Fruit fly (Drosophila melanogaster) whole organism, embryonic: ENCODE measurements around the gene ND-13A.

Experiments used
- Antp ChIP-seq: fragments of 200-800 bp; sonication (Bioruptor generic); optimal IDR thresholded peaks from 3 replicates; lab custom pipeline; 2016; ENCODE audit warnings: missing biosample characterization, missing genetic modification characterization
- C15 ChIP-seq: fragments of 200-800 bp; sonication (Bioruptor generic); IDR thresholded peaks from 3 replicates; pipeline ENCODE4 v1.3.6; 2022; ENCODE audit warnings: missing biosample characterization, missing genetic modification characterization
- CG10267 ChIP-seq: fragments of 200-800 bp; sonication (Bioruptor generic); optimal IDR thresholded peaks from 2 replicates; lab custom pipeline; 2018; ENCODE audit warnings: missing biosample characterization, mild to moderate bottlenecking, missing genetic modification characterization, moderate library complexity
- CG10654 ChIP-seq: fragments of 200-800 bp; sonication (Bioruptor generic); optimal IDR thresholded peaks from 2 replicates; lab custom pipeline; 2016; ENCODE audit warnings: missing biosample characterization, missing genetic modification characterization
- CG11247 ChIP-seq: fragments of 200-800 bp; sonication (Bioruptor generic); IDR thresholded peaks from 2 replicates; pipeline ENCODE4 v1.3.6; 2022; ENCODE audit warnings: missing biosample characterization, missing genetic modification characterization
- CG11560 ChIP-seq: fragments of 200-800 bp; sonication (Bioruptor generic); IDR thresholded peaks from 3 replicates; pipeline ENCODE4 v1.3.6; 2022; ENCODE audit warnings: missing biosample characterization, missing genetic modification characterization
- CG13123 ChIP-seq: fragments of 200-800 bp; sonication (Bioruptor generic); optimal IDR thresholded peaks from 2 replicates; lab custom pipeline; 2016; ENCODE audit warnings: missing biosample characterization, missing genetic modification characterization
- CG13287 ChIP-seq: fragments of 200-800 bp; sonication (Bioruptor generic); IDR thresholded peaks from 2 replicates; pipeline ENCODE4 v1.3.6; 2022; ENCODE audit warnings: missing biosample characterization, missing genetic modification characterization; ENCODE audit not compliant: partially characterized antibody
- CG13296 ChIP-seq: fragments of 200-800 bp; sonication (Bioruptor generic); optimal IDR thresholded peaks from 3 replicates; lab custom pipeline; 2018; ENCODE audit warnings: missing biosample characterization, mild to moderate bottlenecking, missing genetic modification characterization
- CG13775 ChIP-seq: fragments of 200-800 bp; sonication (Bioruptor generic); optimal IDR thresholded peaks from 3 replicates; lab custom pipeline; 2017; ENCODE audit warnings: missing biosample characterization, mild to moderate bottlenecking, missing genetic modification characterization
- CG15073 ChIP-seq: fragments of 200-800 bp; sonication (Bioruptor generic); optimal IDR thresholded peaks from 2 replicates; lab custom pipeline; 2016; ENCODE audit warnings: missing biosample characterization, missing genetic modification characterization
- CG17385 ChIP-seq: fragments of 200-800 bp; sonication (Bioruptor generic); optimal IDR thresholded peaks from 3 replicates; lab custom pipeline; 2018; ENCODE audit warnings: missing biosample characterization, mild to moderate bottlenecking, missing genetic modification characterization
- CG2875 ChIP-seq: fragments of 200-800 bp; sonication (Bioruptor generic); optimal IDR thresholded peaks from 2 replicates; lab custom pipeline; 2017; ENCODE audit warnings: missing biosample characterization, mild to moderate bottlenecking, missing genetic modification characterization, missing genetic modification reagents
- CG32767 ChIP-seq: fragments of 200-800 bp; sonication (Bioruptor generic); IDR thresholded peaks from 2 replicates; pipeline ENCODE4 v1.3.6; 2022; ENCODE audit warnings: missing biosample characterization, missing genetic modification characterization
- CG32772 ChIP-seq: fragments of 200-800 bp; sonication (Bioruptor generic); IDR thresholded peaks from 2 replicates; pipeline ENCODE4 v1.3.6; 2022; ENCODE audit warnings: missing biosample characterization, missing genetic modification characterization
- CG3995 ChIP-seq: fragments of 200-800 bp; sonication (Bioruptor generic); optimal IDR thresholded peaks from 3 replicates; lab custom pipeline; 2016; ENCODE audit warnings: missing biosample characterization, missing genetic modification characterization
- CG4730 ChIP-seq: fragments of 200-800 bp; sonication (Bioruptor generic); IDR thresholded peaks from 2 replicates; pipeline ENCODE4 v1.3.6; 2022; ENCODE audit warnings: missing biosample characterization, missing genetic modification characterization
- CG4820 ChIP-seq: fragments of 200-800 bp; sonication (Bioruptor generic); optimal IDR thresholded peaks from 3 replicates; lab custom pipeline; 2016; ENCODE audit warnings: missing biosample characterization, missing genetic modification characterization
- Camta ChIP-seq: fragments of 200-800 bp; sonication (Bioruptor generic); optimal IDR thresholded peaks from 2 replicates; lab custom pipeline; 2016; ENCODE audit warnings: missing biosample characterization, missing genetic modification characterization
- Chrac-16 ChIP-seq: fragments of 200-800 bp; sonication (Bioruptor generic); optimal IDR thresholded peaks from 3 replicates; lab custom pipeline; 2016; ENCODE audit warnings: missing biosample characterization, missing genetic modification characterization
- Dek ChIP-seq: fragments of 200-800 bp; sonication (Bioruptor generic); optimal IDR thresholded peaks from 3 replicates; lab custom pipeline; 2019; ENCODE audit warnings: missing biosample characterization, mild to moderate bottlenecking, missing genetic modification characterization, moderate library complexity
- Hey ChIP-seq: fragments of 200-800 bp; sonication (Bioruptor generic); optimal IDR thresholded peaks from 3 replicates; lab custom pipeline; 2018; ENCODE audit warnings: missing biosample characterization, mild to moderate bottlenecking, missing genetic modification characterization
- Hmr ChIP-seq: fragments of 200-800 bp; sonication (Bioruptor generic); optimal IDR thresholded peaks from 3 replicates; lab custom pipeline; 2017; ENCODE audit warnings: mild to moderate bottlenecking, missing biosample characterization, missing genetic modification reagents, missing genetic modification characterization
- Hr51 ChIP-seq, 2 experiments: fragments of 200-800 bp; sonication (Bioruptor generic); optimal IDR thresholded peaks; 2 replicates in 1 of 2; 3 replicates in 1 of 2; lab custom pipeline; 2016 to 2018; ENCODE audit warnings: missing biosample characterization in 2 of 2, missing genetic modification characterization in 2 of 2, mild to moderate bottlenecking in 1 of 2, moderate library complexity in 1 of 2
- NFAT ChIP-seq: fragments of 200-800 bp; sonication (Bioruptor generic); IDR thresholded peaks from 2 replicates; pipeline ENCODE4 v1.3.6; 2022; ENCODE audit warnings: missing biosample characterization, missing genetic modification characterization
- NfI ChIP-seq: fragments of 200-800 bp; sonication (Bioruptor generic); optimal IDR thresholded peaks from 3 replicates; lab custom pipeline; 2018; ENCODE audit warnings: missing biosample characterization, mild to moderate bottlenecking, missing genetic modification characterization, moderate library complexity
- Rfx ChIP-seq: fragments of 200-800 bp; sonication (Bioruptor generic); IDR thresholded peaks from 2 replicates; pipeline ENCODE4 v1.3.6; 2022; ENCODE audit warnings: missing biosample characterization, missing genetic modification characterization
- Side ChIP-seq: fragments of 200-800 bp; sonication (Bioruptor generic); optimal IDR thresholded peaks from 2 replicates; lab custom pipeline; 2016; ENCODE audit warnings: missing biosample characterization, missing genetic modification characterization
- Usf ChIP-seq: fragments of 200-800 bp; sonication (Bioruptor generic); optimal IDR thresholded peaks from 2 replicates; lab custom pipeline; 2017; ENCODE audit warnings: missing genotype, missing biosample characterization, missing genetic modification characterization
- bab2 ChIP-seq: fragments of 200-800 bp; sonication (Bioruptor generic); optimal IDR thresholded peaks from 2 replicates; lab custom pipeline; 2016; ENCODE audit warnings: missing biosample characterization, missing genetic modification characterization
- bsh ChIP-seq, 2 experiments: fragments of 200-800 bp; sonication (Bioruptor generic); optimal IDR thresholded peaks; 2 replicates each; lab custom pipeline; 2017 to 2018; ENCODE audit warnings: mild to moderate bottlenecking in 2 of 2, missing biosample characterization in 2 of 2, missing genetic modification characterization in 2 of 2, moderate library complexity in 1 of 2
- croc ChIP-seq: fragments of 200-800 bp; sonication (Bioruptor generic); conservative IDR thresholded peaks from 3 replicates; pipeline ENCODE4 v1.3.6; 2022; ENCODE audit warnings: missing biosample characterization, missing genetic modification characterization
- cwo ChIP-seq: fragments of 200-800 bp; sonication (Bioruptor generic); optimal IDR thresholded peaks from 3 replicates; lab custom pipeline; 2017; ENCODE audit warnings: missing biosample characterization, missing genetic modification characterization, mild to moderate bottlenecking, moderate library complexity, missing genetic modification reagents
- disco-r ChIP-seq: fragments of 200-800 bp; sonication (Bioruptor generic); optimal IDR thresholded peaks from 2 replicates; lab custom pipeline; 2016; ENCODE audit warnings: missing biosample characterization, missing genetic modification characterization
- eve ChIP-seq, 2 experiments: fragments of >200 bp; optimal IDR thresholded peaks; 2 replicates each; lab custom pipeline; 2017; ENCODE audit warnings: missing biosample characterization in 2 of 2, missing genetic modification characterization in 2 of 2
- eyg ChIP-seq: fragments of 200-800 bp; sonication (Bioruptor generic); optimal IDR thresholded peaks from 3 replicates; lab custom pipeline; 2016; ENCODE audit warnings: missing biosample characterization, missing genetic modification characterization
- grn ChIP-seq: fragments of 200-800 bp; sonication (Bioruptor generic); optimal IDR thresholded peaks from 3 replicates; lab custom pipeline; 2017; ENCODE audit warnings: missing biosample characterization, missing genetic modification characterization
- lbe ChIP-seq: fragments of 200-800 bp; sonication (Bioruptor generic); optimal IDR thresholded peaks from 2 replicates; lab custom pipeline; 2016; ENCODE audit warnings: missing biosample characterization, mild to moderate bottlenecking, missing genetic modification characterization
- pb ChIP-seq: fragments of 200-800 bp; sonication (Bioruptor generic); optimal IDR thresholded peaks from 3 replicates; lab custom pipeline; 2016; ENCODE audit warnings: missing biosample characterization, missing genetic modification characterization
- scrt ChIP-seq: fragments of 200-800 bp; sonication (Bioruptor generic); optimal IDR thresholded peaks from 2 replicates; lab custom pipeline; 2018; ENCODE audit warnings: missing biosample characterization, mild to moderate bottlenecking, missing genetic modification characterization, moderate library complexity
- sens ChIP-seq: fragments of 200-800 bp; sonication (Bioruptor generic); peaks from one replicate; lab custom pipeline; 2016; ENCODE audit warnings: missing biosample characterization, missing genetic modification characterization
- sisA ChIP-seq: fragments of 200-800 bp; sonication (Bioruptor generic); IDR thresholded peaks from 2 replicates; pipeline ENCODE4 v1.3.6; 2022; ENCODE audit warnings: missing biosample characterization, missing genetic modification characterization
- tx ChIP-seq: fragments of 200-800 bp; sonication (Bioruptor generic); optimal IDR thresholded peaks from 2 replicates; lab custom pipeline; 2016; ENCODE audit warnings: missing biosample characterization, missing genetic modification characterization
- vnd ChIP-seq: fragments of 200-800 bp; sonication (Bioruptor generic); IDR thresholded peaks from 3 replicates; pipeline ENCODE4 v1.3.6; 2022; ENCODE audit warnings: missing biosample characterization, missing genetic modification characterization; ENCODE audit not compliant: partially characterized antibody
- z ChIP-seq: fragments of 200-800 bp; sonication (Bioruptor generic); IDR thresholded peaks from 3 replicates; pipeline ENCODE4 v1.3.6; 2022; ENCODE audit warnings: missing biosample characterization, missing genetic modification characterization
- zen2 ChIP-seq: fragments of 200-800 bp; sonication (Bioruptor generic); IDR thresholded peaks from 3 replicates; pipeline ENCODE4 v1.3.6; 2022; ENCODE audit warnings: missing biosample characterization, missing genetic modification characterization; ENCODE audit not compliant: partially characterized antibody

ND-13A gene

dm6 chr2L:5147188-5147855 lies 47.2 kb upstream of the ND-13A start (continued):
- TF ChIP-seq CG10654 (GFP tag; lab: Kevin White, UChicago) (no peak), CG2875 (no peak), CG3995 (GFP tag; lab: Kevin White, UChicago) (no peak), CG13296 (GFP tag; lab: Kevin White, UChicago) (no peak), Rfx (peak; percentile 45), disco-r (GFP tag; lab: Kevin White, UChicago) (no peak), CG11560 (tag; lab: Robert Waterston, UW) (no peak)

DNA sequence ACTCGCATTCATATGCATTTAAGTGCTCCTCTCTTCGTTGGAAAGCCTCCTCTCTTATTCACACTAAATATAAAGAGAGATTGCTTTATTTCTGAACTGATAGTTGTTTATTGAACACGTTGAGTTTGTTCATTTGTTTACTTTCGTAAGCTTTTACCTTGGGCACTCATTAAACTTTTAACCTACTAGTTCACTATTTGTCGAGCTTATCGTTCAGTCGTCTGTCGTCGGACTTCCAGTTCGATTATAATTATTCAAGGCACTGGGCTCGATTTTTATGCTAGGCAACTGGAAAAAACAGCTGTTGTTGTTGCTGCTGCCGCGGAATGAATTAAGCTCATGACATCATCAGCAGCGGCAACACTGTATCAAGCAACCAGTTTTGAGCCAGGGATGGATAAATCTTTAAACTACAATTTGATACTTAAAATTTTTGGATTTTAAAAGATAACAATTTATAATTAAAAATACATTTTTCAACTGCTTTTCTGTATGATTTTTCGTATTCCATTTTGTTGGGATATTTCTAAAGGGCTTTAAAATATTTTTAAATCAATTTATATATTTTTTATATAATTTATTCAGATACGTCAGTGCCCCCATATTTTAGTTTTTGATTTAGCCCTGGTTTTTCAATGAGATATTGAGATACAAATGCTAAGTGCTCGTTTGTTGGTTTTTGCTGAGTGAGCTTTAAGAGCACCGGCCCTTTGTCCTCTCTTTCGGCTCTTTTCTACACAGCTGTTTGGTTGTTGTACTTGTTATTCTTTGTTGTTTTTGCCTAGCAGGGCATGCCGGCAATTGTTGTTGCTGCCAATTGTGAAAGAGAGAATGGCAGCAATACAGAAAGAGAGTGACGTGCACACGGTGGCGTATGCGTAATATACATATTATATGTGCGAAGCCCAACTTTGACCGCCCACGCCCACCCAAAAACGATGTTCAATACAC lies 45.4 kb upstream of the ND-13A start:
- TF ChIP-seq Hr51 (GFP tag; optimal IDR thresholded peaks at IDR 0.05; lab: Kevin White, UChicago) (peak; percentile 19 to 98), Dek (tag; lab: Kevin White, UChicago) (peak; percentile 97), Usf (peak; percentile 76), z (GFP tag; lab: Robert Waterston, UW) (no peak), vnd (GFP tag; lab: Robert Waterston, UW) (no peak), CG15073 (GFP tag; lab: Kevin White, UChicago) (no peak), NFAT (GFP tag; lab: Robert Waterston, UW) (peak; percentile 87), Hmr (GFP tag; lab: Kevin White, UChicago) (peak; percentile 97), CG17385 (GFP tag; lab: Kevin White, UChicago) (peak; percentile 92), tx (no peak), CG13123 (GFP tag; lab: Kevin White, UChicago) (no peak), eyg (GFP tag; lab: Kevin White, UChicago) (no peak), C15 (GFP tag; lab: Robert Waterston, UW) (peak; percentile 93), bsh (GFP tag; optimal IDR thresholded peaks at IDR 0.05; lab: Kevin White, UChicago) (peak; percentile 70 to 92), CG10267 (tag; lab: Kevin White, UChicago) (peak; percentile 93), sisA (GFP tag; lab: Robert Waterston, UW) (peak; percentile 90), CG11247 (GFP tag; lab: Robert Waterston, UW) (peak; percentile 95), Side (GFP tag; lab: Kevin White, UChicago) (no peak), lbe (GFP tag; lab: Kevin White, UChicago) (peak; percentile 66), croc (GFP tag; lab: Robert Waterston, UW) (peak; percentile 93), CG4730 (GFP tag; lab: Robert Waterston, UW) (peak; percentile 94), Antp (no peak), cwo (GFP tag; lab: Kevin White, UChicago) (peak; percentile 94), pb (GFP tag; lab: Kevin White, UChicago) (no peak), Chrac-16 (GFP tag; lab: Kevin White, UChicago) (peak; percentile 74), Hey (tag; lab: Kevin White, UChicago) (peak; percentile 67), eve (GFP tag; optimal IDR thresholded peaks at IDR 0.05; lab: Kevin White, UChicago) (no peak), sens (peak; percentile 77), Camta (peak; percentile 25), grn (GFP tag; lab: Kevin White, UChicago) (peak; percentile 8), CG32767 (GFP tag; lab: Robert Waterston, UW) (peak; percentile 97), zen2 (no peak), CG32772 (GFP tag; lab: Robert Waterston, UW) (peak; percentile 94), NfI (GFP tag; lab: Kevin White, UChicago) (peak; percentile 94), bab2 (GFP tag; lab: Kevin White, UChicago) (peak; percentile 30), CG13287 (peak; percentile 64), CG13775 (peak; percentile 90), CG4820 (GFP tag; lab: Kevin White, UChicago) (peak; percentile 78), scrt (GFP tag; lab: Kevin White, UChicago) (peak; percentile 91)
